Worm (Caenorhabditis elegans): ENCODE results near the gene egas-2.

Gene egas-2

DNA sequence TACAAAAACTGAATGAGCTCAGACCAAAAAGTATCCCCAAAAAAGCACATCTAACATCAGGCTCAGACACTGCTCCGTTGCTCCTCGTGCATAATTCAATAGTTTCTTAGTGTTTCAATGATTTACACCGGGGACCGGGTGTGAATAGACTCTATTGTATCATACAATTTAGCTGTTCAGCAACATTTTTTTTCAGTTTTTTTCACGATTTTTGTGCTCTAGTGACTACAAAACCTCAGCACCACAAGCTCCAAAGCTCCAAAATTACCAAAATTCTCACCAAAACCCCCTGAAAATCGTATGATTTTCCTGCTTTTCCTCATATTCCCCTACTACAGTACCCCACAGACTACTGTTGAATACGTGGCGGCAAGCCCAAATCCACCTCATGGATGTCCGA lies at the start of gene egas-2:
Gene egas-2, plus strand, starts transcription at position 301 of the 400 bp plus-strand sequence.
- no peak for TF ChIP-seq snpc-4 (tag; optimal IDR thresholded peaks at IDR 0.05)

DNA sequence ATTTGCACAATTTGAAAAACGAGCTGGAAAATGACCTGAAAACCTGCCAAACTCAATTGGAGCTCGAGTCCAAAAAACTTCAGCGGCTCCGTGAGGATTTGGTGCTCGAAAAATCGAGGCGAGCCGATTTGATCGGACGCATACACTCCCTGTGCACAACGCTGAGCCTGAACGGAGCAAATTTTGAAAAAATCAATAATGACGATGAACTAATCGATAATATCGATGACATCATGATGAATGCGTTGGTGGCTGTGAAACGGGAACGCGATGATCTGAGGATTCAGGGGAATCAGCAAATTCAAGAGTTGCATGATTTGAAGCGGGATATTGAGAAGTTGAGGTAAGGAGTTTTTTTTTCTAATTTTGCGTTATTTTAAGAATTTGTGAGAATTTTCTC lies 44.6 kb upstream of the egas-2 start:
- TF ChIP-seq mab-5 (tag; optimal IDR thresholded peaks at IDR 0.05) (no peak), alr-1 (tag; optimal IDR thresholded peaks at IDR 0.05) (no peak), unc-55 (GFP tag; optimal IDR thresholded peaks at IDR 0.05) (no peak), unc-62 (GFP tag; optimal IDR thresholded peaks at IDR 0.05) (no peak), skn-1 (tag; optimal IDR thresholded peaks at IDR 0.05) (no peak), unc-39 (tag; optimal IDR thresholded peaks at IDR 0.05) (no peak), nhr-12 (tag; optimal IDR thresholded peaks at IDR 0.05) (no peak), ceh-82 (tag; optimal IDR thresholded peaks at IDR 0.05) (no peak), elt-1 (tag; optimal IDR thresholded peaks at IDR 0.05) (no peak), blmp-1 (tag; optimal IDR thresholded peaks at IDR 0.05; ENCODE audit: insufficient read depth) (no peak), zag-1 (tag; optimal IDR thresholded peaks at IDR 0.05) (no peak), nhr-23 (tag; optimal IDR thresholded peaks at IDR 0.05) (no peak), nhr-25 (tag; optimal IDR thresholded peaks at IDR 0.05) (no peak), Y55F3AM.14 (GFP tag; optimal IDR thresholded peaks at IDR 0.05) (no peak)

DNA sequence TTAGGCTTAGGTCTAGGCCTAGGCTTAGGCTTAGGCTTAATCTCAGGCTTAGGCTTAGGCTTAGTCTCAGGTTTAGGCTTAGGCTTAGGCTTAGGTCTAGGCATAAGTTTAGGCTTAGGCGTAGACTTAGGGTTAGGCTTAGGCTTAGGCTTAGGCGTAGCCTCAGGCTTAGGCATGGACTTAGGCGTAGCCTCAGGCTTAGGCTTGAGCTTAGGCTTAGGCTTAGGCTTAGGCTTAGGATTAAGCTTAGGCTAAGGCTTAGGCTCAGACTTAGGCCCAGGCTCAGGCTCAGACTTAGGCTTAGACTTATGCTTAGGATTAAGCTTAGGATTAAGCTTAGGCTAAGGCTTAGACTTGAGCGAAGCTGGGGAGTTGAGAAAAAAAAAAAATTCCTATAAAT lies 37.0 kb upstream of the egas-2 start:
- TF ChIP-seq sem-4 (tag; optimal IDR thresholded peaks at IDR 0.05) (no peak), elt-1 (tag; optimal IDR thresholded peaks at IDR 0.05) (no peak), mdl-1 (tag; optimal IDR thresholded peaks at IDR 0.05) (no peak)

DNA sequence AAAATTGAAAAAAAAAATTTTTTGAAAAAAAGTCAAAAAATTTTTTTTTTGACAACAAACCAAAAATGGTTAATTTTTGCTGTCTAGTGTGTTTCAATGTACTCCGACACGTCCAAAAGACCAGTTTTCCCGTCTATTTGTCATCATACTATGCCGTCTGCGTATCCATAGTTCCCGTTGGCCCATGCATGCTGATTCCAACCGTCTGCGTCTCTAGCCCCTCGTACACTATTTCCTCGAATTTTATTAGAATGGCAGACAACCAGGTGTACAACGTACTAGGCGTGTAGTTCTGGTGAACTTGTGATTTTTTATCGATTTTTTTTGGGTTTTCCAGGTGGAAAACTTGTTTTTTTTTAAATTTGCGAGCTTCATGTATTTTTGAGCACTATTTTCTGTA lies 35.6 kb upstream of the egas-2 start:
- peak; percentile 50 for TF ChIP-seq snpc-4 (tag; optimal IDR thresholded peaks at IDR 0.05)
- TF ChIP-seq unc-62 (GFP tag; optimal IDR thresholded peaks at IDR 0.05): no peak
- peak; percentile 4 for TF ChIP-seq blmp-1 (tag; optimal IDR thresholded peaks at IDR 0.05; ENCODE audit: insufficient read depth)
- peak; percentile 77 for TF ChIP-seq nhr-129 (tag; optimal IDR thresholded peaks at IDR 0.05)
- TF ChIP-seq ceh-82 (tag; optimal IDR thresholded peaks at IDR 0.05): no peak
- peak in 1 of 2 experiments; percentile 53 for TF ChIP-seq lsy-2 (tag; optimal IDR thresholded peaks at IDR 0.05)
- TF ChIP-seq nhr-77 (tag; optimal IDR thresholded peaks at IDR 0.05): no peak
- no peak for TF ChIP-seq ztf-11 (tag; optimal IDR thresholded peaks at IDR 0.05)
- peak; percentile 54 for TF ChIP-seq C34F6.9 (tag; optimal IDR thresholded peaks at IDR 0.05)
- no peak for TF ChIP-seq lin-11 (tag; optimal IDR thresholded peaks at IDR 0.05)
- TF ChIP-seq nhr-25 (tag; optimal IDR thresholded peaks at IDR 0.05): peak; percentile 73
- no peak for TF ChIP-seq elt-3 (tag; optimal IDR thresholded peaks at IDR 0.05)
- TF ChIP-seq crh-2 (tag; optimal IDR thresholded peaks at IDR 0.05): peak; percentile 70
- TF ChIP-seq nhr-21 (tag; optimal IDR thresholded peaks at IDR 0.05): peak; percentile 57
- no peak for TF ChIP-seq elt-1 (tag; optimal IDR thresholded peaks at IDR 0.05)
- TF ChIP-seq egl-27 (tag; optimal IDR thresholded peaks at IDR 0.05): peak; percentile 51
- TF ChIP-seq nhr-237 (tag; optimal IDR thresholded peaks at IDR 0.05): no peak
- no peak for TF ChIP-seq sma-9 (GFP tag; optimal IDR thresholded peaks at IDR 0.05)
- no peak for TF ChIP-seq sma-9 (tag; optimal IDR thresholded peaks at IDR 0.05)
- TF ChIP-seq zag-1 (tag; optimal IDR thresholded peaks at IDR 0.05): no peak
- TF ChIP-seq Y55F3AM.14 (GFP tag; optimal IDR thresholded peaks at IDR 0.05): no peak
- TF ChIP-seq ztf-1 (GFP tag; conservative IDR thresholded peaks at IDR 0.05): no peak
- no peak for TF ChIP-seq ama-1 (optimal IDR thresholded peaks at IDR 0.05)
- no peak for TF ChIP-seq nhr-6 (tag; optimal IDR thresholded peaks at IDR 0.05)
- TF ChIP-seq sma-3 (GFP tag; optimal IDR thresholded peaks at IDR 0.05): peak; percentile 62
- TF ChIP-seq unc-55 (GFP tag; optimal IDR thresholded peaks at IDR 0.05): no peak
- no peak for TF ChIP-seq nhr-23 (tag; optimal IDR thresholded peaks at IDR 0.05)
- peak; percentile 21 for TF ChIP-seq lin-13 (GFP tag; optimal IDR thresholded peaks at IDR 0.05)
- TF ChIP-seq ZK546.5 (tag; optimal IDR thresholded peaks at IDR 0.05): no peak
- TF ChIP-seq nhr-11 (tag; optimal IDR thresholded peaks at IDR 0.05): no peak
- TF ChIP-seq skn-1 (tag; optimal IDR thresholded peaks at IDR 0.05): peak; percentile 97
- TF ChIP-seq lin-39 (tag; optimal IDR thresholded peaks at IDR 0.05): no peak
- TF ChIP-seq mdl-1 (tag; optimal IDR thresholded peaks at IDR 0.05): peak in 1 of 2 experiments; percentile 35
- no peak for TF ChIP-seq unc-39 (tag; optimal IDR thresholded peaks at IDR 0.05)
- no peak for TF ChIP-seq aly-2 (tag; optimal IDR thresholded peaks at IDR 0.05)
- no peak for TF ChIP-seq peb-1 (tag; optimal IDR thresholded peaks at IDR 0.05)
- no peak for TF ChIP-seq alr-1 (tag; optimal IDR thresholded peaks at IDR 0.05)
- TF ChIP-seq R02D3.7 (tag; optimal IDR thresholded peaks at IDR 0.05): no peak
- TF ChIP-seq ceh-16 (tag; optimal IDR thresholded peaks at IDR 0.05): no peak
- TF ChIP-seq nhr-10 (tag; optimal IDR thresholded peaks at IDR 0.05): no peak
- TF ChIP-seq mbf-1 (tag; optimal IDR thresholded peaks at IDR 0.05): no peak
- peak; percentile 66 for TF ChIP-seq F13H6.1 (tag; optimal IDR thresholded peaks at IDR 0.05)
- TF ChIP-seq sem-4 (tag; optimal IDR thresholded peaks at IDR 0.05): no peak
- TF ChIP-seq ztf-4 (tag; optimal IDR thresholded peaks at IDR 0.05): no peak
- TF ChIP-seq dmd-4 (tag; optimal IDR thresholded peaks at IDR 0.05): no peak
- TF ChIP-seq mab-5 (tag; optimal IDR thresholded peaks at IDR 0.05): no peak

Measured in whole organism, L2 larva.